Fruit fly (Drosophila melanogaster): ENCODE measurements around the gene Ir64a.

Gene Ir64a

DNA sequence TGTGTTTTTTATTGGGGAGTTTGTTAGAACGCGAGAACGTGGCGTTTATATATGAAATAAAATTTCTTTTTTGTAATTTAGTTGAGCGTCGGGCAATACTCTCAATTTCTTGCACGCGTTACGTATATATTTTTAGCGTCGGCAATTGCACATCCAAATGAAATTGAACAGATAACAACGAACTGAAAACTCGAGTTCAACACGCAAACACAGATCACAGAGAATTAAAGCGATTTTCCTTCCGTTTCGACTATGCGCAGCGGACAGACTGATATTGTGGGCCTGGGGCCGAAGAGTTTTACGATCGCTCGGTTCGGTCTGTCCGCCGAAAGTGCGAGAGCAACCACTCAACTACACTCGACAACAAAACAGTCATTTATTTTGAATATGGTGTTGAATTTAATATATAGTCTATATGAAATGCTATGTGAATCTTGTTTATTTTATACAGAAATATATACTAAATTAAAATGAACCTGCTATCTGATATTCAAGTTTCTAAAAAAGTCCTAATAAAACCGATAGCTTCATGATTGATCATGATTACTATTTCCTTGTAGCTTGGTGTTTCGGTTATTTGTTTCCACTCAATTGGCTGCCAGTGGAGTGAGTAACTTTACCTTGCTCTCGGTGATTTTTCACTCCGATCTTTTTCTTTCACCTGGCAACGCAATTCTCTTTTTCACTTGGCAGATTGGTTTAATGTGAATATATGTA lies 27.4 kb downstream of the Ir64a start, which contains the start of gene CG46456:
Gene CG46456, minus strand, starts transcription at position 273 of the 717 bp plus-strand sequence.
- TF ChIP-seq CTCF (optimal IDR thresholded peaks at IDR 0.05): no peak
- TF ChIP-seq CG8478 (optimal IDR thresholded peaks at IDR 0.05): no peak

DNA sequence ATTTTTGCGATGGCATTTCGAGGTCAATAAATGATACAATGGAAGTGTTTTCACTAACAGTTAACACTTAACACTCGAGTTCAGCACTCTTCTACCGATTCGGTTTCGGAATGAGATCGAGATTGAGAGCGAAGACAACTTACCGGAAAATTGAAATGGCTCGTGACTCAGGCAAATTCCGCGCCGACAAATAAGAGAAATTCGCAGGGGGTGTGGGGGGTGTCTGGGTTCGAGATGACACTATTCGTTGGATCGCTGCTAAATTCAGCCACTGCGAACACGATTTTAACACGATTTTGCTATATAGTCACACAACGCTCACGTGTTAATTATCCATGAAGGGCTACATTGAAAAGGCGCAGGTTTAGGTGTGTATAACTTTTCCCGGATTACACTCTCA lies 28.1 kb downstream of the Ir64a start:
- TF ChIP-seq CTCF (optimal IDR thresholded peaks at IDR 0.05) (no peak), CG8478 (optimal IDR thresholded peaks at IDR 0.05) (no peak)

DNA sequence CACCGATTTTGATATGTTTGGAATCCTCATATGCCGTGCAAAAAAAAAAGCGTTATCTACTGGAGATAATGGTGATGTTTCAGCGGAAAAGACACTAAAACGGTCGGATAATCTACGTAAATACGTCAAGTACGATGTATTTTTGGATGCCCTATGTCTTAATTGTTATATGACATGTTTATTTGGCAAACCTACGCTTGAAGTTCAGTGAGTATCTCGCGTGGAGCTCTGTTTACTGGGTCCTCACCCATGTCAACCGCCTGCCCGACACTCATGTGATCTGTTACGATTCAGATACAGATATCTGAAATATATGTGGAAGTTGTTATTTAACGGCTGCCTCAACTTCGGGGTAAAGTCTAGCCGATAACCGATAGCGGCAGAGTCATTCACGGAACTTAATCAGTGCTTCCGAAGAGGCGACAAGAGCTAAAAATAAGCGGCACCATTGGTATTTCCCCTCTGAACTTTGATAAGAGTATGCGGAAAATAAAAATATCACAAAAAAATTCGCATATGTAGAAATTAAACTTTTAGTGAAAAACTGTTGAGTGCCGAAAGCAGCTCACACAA lies 29.1 kb downstream of the Ir64a start:
- no peak for TF ChIP-seq CG8478 (optimal IDR thresholded peaks at IDR 0.05)
- no peak for TF ChIP-seq CTCF (optimal IDR thresholded peaks at IDR 0.05)

dm6 chr3L:5352684-5353322 lies 29.8 kb downstream of the Ir64a start:
- TF ChIP-seq CG8478 (optimal IDR thresholded peaks at IDR 0.05): no peak
- no peak for TF ChIP-seq CTCF (optimal IDR thresholded peaks at IDR 0.05)

dm6 chr3L:5351348-5351850 lies 31.2 kb downstream of the Ir64a start:
- no peak for TF ChIP-seq CG8478 (optimal IDR thresholded peaks at IDR 0.05)
- no peak for TF ChIP-seq CTCF (optimal IDR thresholded peaks at IDR 0.05)

- TF ChIP-seq CG8478 (optimal IDR thresholded peaks at IDR 0.05): no peak
- no peak for TF ChIP-seq CTCF (optimal IDR thresholded peaks at IDR 0.05)
Observed at dm6 chr3L:5349751-5350310, 32.8 kb downstream of the Ir64a start.

- TF ChIP-seq CG8478 (optimal IDR thresholded peaks at IDR 0.05) (no peak), CTCF (optimal IDR thresholded peaks at IDR 0.05) (no peak)
Observed at dm6 chr3L:5348987-5349386, 33.6 kb downstream of the Ir64a start.

DNA sequence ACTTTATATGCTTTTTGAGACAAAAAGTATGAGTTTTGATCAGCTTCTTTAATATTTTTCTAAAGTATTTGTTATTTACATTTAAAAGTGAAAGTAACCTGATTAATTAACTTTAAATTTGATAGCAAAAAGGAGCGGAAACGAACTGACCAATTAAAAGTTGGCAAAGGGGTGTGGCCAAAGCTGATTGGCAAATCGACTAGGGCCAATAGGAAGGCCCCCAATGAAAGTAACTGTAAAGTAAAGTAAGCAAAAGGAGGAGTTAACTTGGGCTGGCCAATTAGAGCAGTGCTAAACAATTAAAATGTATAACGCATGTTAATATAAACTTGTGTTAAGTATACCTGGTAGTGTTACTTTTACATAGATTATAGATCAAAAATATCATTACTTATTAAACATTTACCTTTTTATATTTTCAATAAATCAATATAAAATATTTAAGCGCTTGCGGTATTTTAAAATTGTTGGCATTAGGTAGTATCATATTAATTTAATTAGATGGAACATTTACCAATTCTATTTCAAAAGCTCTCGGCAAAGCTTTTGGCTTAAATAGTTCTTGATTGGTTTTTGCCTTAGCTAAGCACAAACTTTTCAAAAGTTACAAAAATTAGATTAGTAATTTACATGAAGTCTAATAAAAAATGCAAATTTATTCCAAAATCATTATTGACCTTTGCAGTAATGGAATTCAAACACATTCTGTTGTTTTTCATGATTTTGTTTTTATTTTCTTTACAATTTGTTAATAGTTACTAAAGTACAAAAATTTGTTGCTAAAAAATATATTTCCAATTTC lies 39.5 kb downstream of the Ir64a start:
- TF ChIP-seq CG8478 (optimal IDR thresholded peaks at IDR 0.05): no peak
- TF ChIP-seq CTCF (optimal IDR thresholded peaks at IDR 0.05): no peak

- TF ChIP-seq CG8478 (optimal IDR thresholded peaks at IDR 0.05): no peak
- no peak for TF ChIP-seq CTCF (optimal IDR thresholded peaks at IDR 0.05)
Observed at dm6 chr3L:5341770-5342318, 40.8 kb downstream of the Ir64a start.

- TF ChIP-seq CTCF (optimal IDR thresholded peaks at IDR 0.05): no peak
- no peak for TF ChIP-seq CG8478 (optimal IDR thresholded peaks at IDR 0.05)
Observed at dm6 chr3L:5329460-5329859, 53.2 kb downstream of the Ir64a start.

Measured in S2 (cell line).